Fruit fly (Drosophila melanogaster) whole organism, wandering third instar larva: ENCODE results near the gene CG15170.

Experiments used
- Abd-B ChIP-seq: fragments of >200 bp; optimal IDR thresholded peaks from 2 replicates; lab custom pipeline; 2017; ENCODE audit warnings: missing biosample characterization, missing genetic modification characterization
- CG32264 ChIP-seq: fragments of 200-800 bp; sonication (Bioruptor generic); optimal IDR thresholded peaks from 2 replicates; lab custom pipeline; 2016; ENCODE audit warnings: missing biosample characterization, missing genetic modification characterization
- CG9705 ChIP-seq: fragments of 200-800 bp; sonication (Bioruptor generic); optimal IDR thresholded peaks from 2 replicates; lab custom pipeline; 2018; ENCODE audit warnings: missing biosample characterization, mild to moderate bottlenecking, missing genetic modification characterization
- CrebA ChIP-seq: fragments of 200-800 bp; sonication (Bioruptor generic); optimal IDR thresholded peaks from 2 replicates; lab custom pipeline; 2016; ENCODE audit warnings: missing biosample characterization, mild to moderate bottlenecking, missing genetic modification characterization, borderline replicate concordance
- Dfd ChIP-seq: fragments of >200 bp; optimal IDR thresholded peaks from 2 replicates; lab custom pipeline; 2017; ENCODE audit warnings: missing biosample characterization, missing genetic modification characterization
- Dif ChIP-seq: fragments of 200-275, 200-300 bp; sonication (Bioruptor generic); optimal IDR thresholded peaks from 2 replicates; lab custom pipeline; 2018; ENCODE audit warnings: missing biosample characterization, missing genetic modification characterization; ENCODE audit not compliant: partially characterized antibody
- GATAd ChIP-seq: sonication (Bioruptor generic); optimal IDR thresholded peaks from 2 replicates; lab custom pipeline; 2016; ENCODE audit warnings: missing biosample characterization, missing genetic modification characterization
- HLH106 ChIP-seq: fragments of 200-800 bp; optimal IDR thresholded peaks from 3 replicates; lab custom pipeline; 2019; ENCODE audit warnings: missing biosample characterization, mild to moderate bottlenecking, missing genetic modification characterization, moderate library complexity
- Hnf4 ChIP-seq: fragments of 200-800 bp; sonication (Bioruptor generic); optimal IDR thresholded peaks from 2 replicates; lab custom pipeline; 2016; ENCODE audit warnings: missing biosample characterization, mild to moderate bottlenecking, missing genetic modification characterization
- Hr78 ChIP-seq: fragments of >200 bp; optimal IDR thresholded peaks from 2 replicates; lab custom pipeline; 2017; ENCODE audit warnings: missing biosample characterization, missing genetic modification characterization
- Hr83 ChIP-seq: fragments of 200-300 bp; sonication (Bioruptor generic); optimal IDR thresholded peaks from 2 replicates; lab custom pipeline; 2016; ENCODE audit warnings: missing biosample characterization, mild to moderate bottlenecking, missing genetic modification characterization, moderate library complexity; ENCODE audit not compliant: poor library complexity, severe bottlenecking
- Jra ChIP-seq: sonication (Bioruptor generic); optimal IDR thresholded peaks from 2 replicates; lab custom pipeline; 2016; ENCODE audit warnings: missing biosample characterization, missing genetic modification characterization
- Mio ChIP-seq: sonication (Bioruptor generic); optimal IDR thresholded peaks from 2 replicates; lab custom pipeline; 2016; ENCODE audit warnings: missing biosample characterization, missing genetic modification characterization
- Myc ChIP-seq: fragments of >200 bp; optimal IDR thresholded peaks from 2 replicates; lab custom pipeline; 2017
- N ChIP-seq: fragments of >200 bp; optimal IDR thresholded peaks from 2 replicates; lab custom pipeline; 2018; ENCODE audit warnings: missing biosample characterization, missing external identifiers, missing genetic modification characterization
- OdsH ChIP-seq: fragments of 200-800 bp; sonication (Bioruptor generic); optimal IDR thresholded peaks from 2 replicates; lab custom pipeline; 2016; ENCODE audit warnings: missing biosample characterization, mild to moderate bottlenecking, missing genetic modification characterization
- Rel ChIP-seq, 2 experiments: fragments of 200-800 bp; sonication (Bioruptor generic) in 1 of 2; optimal IDR thresholded peaks; 2 replicates in 1 of 2; 3 replicates in 1 of 2; lab custom pipeline; 2016 to 2019; ENCODE audit warnings: mild to moderate bottlenecking in 2 of 2, missing biosample characterization in 2 of 2, missing genetic modification characterization in 2 of 2, moderate library complexity in 1 of 2
- Sp1 ChIP-seq: fragments of 200-800 bp; sonication (Bioruptor generic); optimal IDR thresholded peaks from 3 replicates; lab custom pipeline; 2019; ENCODE audit warnings: missing biosample characterization, mild to moderate bottlenecking, missing genetic modification characterization, moderate library complexity
- Vsx2 ChIP-seq: fragments of 200-300, 225-300 bp; sonication (Bioruptor generic); optimal IDR thresholded peaks from 2 replicates; lab custom pipeline; 2018; ENCODE audit warnings: missing biosample characterization, missing genetic modification characterization; ENCODE audit not compliant: partially characterized antibody
- br ChIP-seq: fragments of 200-800 bp; sonication (Bioruptor generic); optimal IDR thresholded peaks from 2 replicates; lab custom pipeline; 2016; ENCODE audit warnings: missing biosample characterization, missing genetic modification characterization
- brk ChIP-seq: fragments of 200-800 bp; sonication (Bioruptor generic); optimal IDR thresholded peaks from 2 replicates; lab custom pipeline; 2016; ENCODE audit warnings: missing biosample characterization, mild to moderate bottlenecking, missing genetic modification characterization
- dl ChIP-seq, 2 experiments: fragments of 175-275, 200-275 bp in 1 of 2; fragments of 200-275 bp in 1 of 2; sonication (Bioruptor generic); optimal IDR thresholded peaks; lab custom pipeline; 2018; ENCODE audit warnings: mild to moderate bottlenecking in 2 of 2, missing biosample characterization in 2 of 2, missing genetic modification characterization in 2 of 2, moderate library complexity in 2 of 2; ENCODE audit not compliant: partially characterized antibody in 2 of 2, insufficient read depth in 1 of 2
- dmrt93B ChIP-seq: fragments of 200-800 bp; sonication (Bioruptor generic); optimal IDR thresholded peaks from 2 replicates; lab custom pipeline; 2018; ENCODE audit warnings: missing biosample characterization, mild to moderate bottlenecking, missing genetic modification characterization
- dsf ChIP-seq: sonication (Bioruptor generic); optimal IDR thresholded peaks from 2 replicates; lab custom pipeline; 2016; ENCODE audit warnings: missing biosample characterization, missing genetic modification characterization, borderline replicate concordance
- ey ChIP-seq: fragments of 200-800 bp; sonication (Bioruptor generic); optimal IDR thresholded peaks from 2 replicates; lab custom pipeline; 2016; ENCODE audit warnings: missing biosample characterization, missing genetic modification characterization
- foxo ChIP-seq, 2 experiments: fragments of 200-800 bp; sonication (Bioruptor generic); optimal IDR thresholded peaks; 2 replicates in 1 of 2; 3 replicates in 1 of 2; lab custom pipeline; 2016 to 2017; ENCODE audit warnings: missing biosample characterization in 2 of 2, missing genetic modification characterization in 2 of 2
- fru ChIP-seq: fragments of 200-800 bp; sonication (Bioruptor generic); optimal IDR thresholded peaks from 3 replicates; lab custom pipeline; 2016; ENCODE audit warnings: missing biosample characterization, mild to moderate bottlenecking, missing genetic modification characterization
- h ChIP-seq: fragments of 200-800 bp; sonication (Bioruptor generic); optimal IDR thresholded peaks from 3 replicates; lab custom pipeline; 2016; ENCODE audit warnings: missing biosample characterization, mild to moderate bottlenecking, missing genetic modification characterization
- jim ChIP-seq: fragments of 175-275, 200-325 bp; sonication (Bioruptor generic); optimal IDR thresholded peaks from 2 replicates; lab custom pipeline; 2016; ENCODE audit warnings: missing biosample characterization, mild to moderate bottlenecking, missing genetic modification characterization
- lola ChIP-seq: fragments of >200 bp; optimal IDR thresholded peaks from 2 replicates; lab custom pipeline; 2017; ENCODE audit warnings: missing biosample characterization, missing genetic modification characterization
- pan ChIP-seq: fragments of >200 bp; optimal IDR thresholded peaks from 2 replicates; lab custom pipeline; 2017
- psq ChIP-seq: fragments of 200-800 bp; sonication (Bioruptor generic); optimal IDR thresholded peaks from 3 replicates; lab custom pipeline; 2017; ENCODE audit warnings: missing biosample characterization, mild to moderate bottlenecking, missing genetic modification characterization, moderate library complexity
- rgr ChIP-seq: fragments of 200-800 bp; sonication (Bioruptor generic); optimal IDR thresholded peaks from 3 replicates; lab custom pipeline; 2016; ENCODE audit warnings: missing biosample characterization, mild to moderate bottlenecking, missing genetic modification characterization
- sage ChIP-seq: fragments of 200-800 bp; sonication (Bioruptor generic); optimal IDR thresholded peaks from 2 replicates; lab custom pipeline; 2016; ENCODE audit warnings: missing biosample characterization, mild to moderate bottlenecking, missing genetic modification characterization
- sv ChIP-seq: fragments of 200-800 bp; sonication (Bioruptor generic); optimal IDR thresholded peaks from 3 replicates; lab custom pipeline; 2016; ENCODE audit warnings: missing biosample characterization, missing genetic modification characterization
- tai ChIP-seq: sonication (Bioruptor generic); optimal IDR thresholded peaks from 2 replicates; lab custom pipeline; 2016; ENCODE audit warnings: missing biosample characterization, missing genetic modification characterization
- usp ChIP-seq: fragments of >200 bp; optimal IDR thresholded peaks from 2 replicates; lab custom pipeline; 2017; ENCODE audit warnings: missing biosample characterization, missing genetic modification characterization
- woc ChIP-seq: sonication (Bioruptor generic); optimal IDR thresholded peaks from 2 replicates; lab custom pipeline; 2016; ENCODE audit warnings: missing biosample characterization, mild to moderate bottlenecking, missing genetic modification characterization

CG15170 gene

dm6 chr2L:19014032-19014880 is 24.2 kb upstream of the CG15170 start:
- no peak for TF ChIP-seq Abd-B (GFP tag; lab: Kevin White, UChicago)
- TF ChIP-seq Mio (GFP tag; lab: Kevin White, UChicago): no peak
- no peak for TF ChIP-seq Rel (GFP tag; optimal IDR thresholded peaks at IDR 0.05; lab: Kevin White, UChicago)
- no peak for TF ChIP-seq Rel (tag; optimal IDR thresholded peaks at IDR 0.05; lab: Kevin White, UChicago)
- TF ChIP-seq Hr78: no peak
- TF ChIP-seq fru (GFP tag; lab: Kevin White, UChicago): peak; percentile 28
- no peak for TF ChIP-seq woc
- peak; percentile 67 for TF ChIP-seq Sp1 (GFP tag; lab: Kevin White, UChicago)
- no peak for TF ChIP-seq Hr83 (GFP tag; lab: Kevin White, UChicago)
- TF ChIP-seq HLH106: peak; percentile 61
- TF ChIP-seq CrebA (GFP tag; lab: Kevin White, UChicago): no peak
- no peak for TF ChIP-seq usp (GFP tag; lab: Kevin White, UChicago)
- no peak for TF ChIP-seq Dfd (GFP tag; lab: Kevin White, UChicago)
- no peak for TF ChIP-seq pan (lab: Kevin White, UChicago)
- no peak for TF ChIP-seq Dif (GFP tag; lab: Kevin White, UChicago)
- no peak for TF ChIP-seq brk (GFP tag; lab: Kevin White, UChicago)
- no peak for TF ChIP-seq Vsx2 (GFP tag; lab: Kevin White, UChicago)
- no peak for TF ChIP-seq sage (GFP tag; lab: Kevin White, UChicago)
- peak in 1 of 2 experiments; percentile 40 for TF ChIP-seq foxo (GFP tag; optimal IDR thresholded peaks at IDR 0.05; lab: Kevin White, UChicago)
- peak; percentile 35 for TF ChIP-seq h (GFP tag; lab: Kevin White, UChicago)
- TF ChIP-seq CG9705 (GFP tag; lab: Kevin White, UChicago): peak; percentile 2
- peak; percentile 14 for TF ChIP-seq rgr
- no peak for TF ChIP-seq Myc (lab: Kevin White, UChicago)
- TF ChIP-seq sv (GFP tag; lab: Kevin White, UChicago): peak; percentile 38
- no peak for TF ChIP-seq CG32264 (GFP tag; lab: Kevin White, UChicago)
- TF ChIP-seq lola (GFP tag; lab: Kevin White, UChicago): no peak
- peak; percentile 27 for TF ChIP-seq OdsH (GFP tag; lab: Kevin White, UChicago)
- no peak for TF ChIP-seq dsf (GFP tag; lab: Kevin White, UChicago)
- TF ChIP-seq jim (GFP tag; lab: Kevin White, UChicago): no peak
- no peak for TF ChIP-seq Jra (GFP tag; lab: Kevin White, UChicago)
- TF ChIP-seq dl (GFP tag; optimal IDR thresholded peaks at IDR 0.05; lab: Kevin White, UChicago; ENCODE audit: insufficient read depth in 1 of 2, partially characterized antibody in 2 of 2): no peak
- peak; percentile 3 for TF ChIP-seq br (GFP tag; lab: Kevin White, UChicago)
- TF ChIP-seq Hnf4 (GFP tag; lab: Kevin White, UChicago): no peak
- no peak for TF ChIP-seq ey (GFP tag; lab: Kevin White, UChicago)
- TF ChIP-seq tai (GFP tag; lab: Kevin White, UChicago): no peak
- TF ChIP-seq psq (GFP tag; lab: Kevin White, UChicago): peak; percentile 10
- TF ChIP-seq dmrt93B: peak; percentile 39
- TF ChIP-seq N (GFP tag; lab: Kevin White, UChicago): no peak
- no peak for TF ChIP-seq GATAd (GFP tag; lab: Kevin White, UChicago)

dm6 chr2L:19012776-19013328 is 22.8 kb upstream of the CG15170 start:
- TF ChIP-seq dsf (GFP tag; lab: Kevin White, UChicago): no peak
- no peak for TF ChIP-seq lola (GFP tag; lab: Kevin White, UChicago)
- no peak for TF ChIP-seq N (GFP tag; lab: Kevin White, UChicago)
- no peak for TF ChIP-seq dmrt93B
- TF ChIP-seq Hr83 (GFP tag; lab: Kevin White, UChicago): no peak
- no peak for TF ChIP-seq Hr78
- TF ChIP-seq Dfd (GFP tag; lab: Kevin White, UChicago): no peak
- no peak for TF ChIP-seq sv (GFP tag; lab: Kevin White, UChicago)
- TF ChIP-seq Myc (lab: Kevin White, UChicago): no peak
- no peak for TF ChIP-seq Jra (GFP tag; lab: Kevin White, UChicago)
- TF ChIP-seq jim (GFP tag; lab: Kevin White, UChicago): no peak
- no peak for TF ChIP-seq Vsx2 (GFP tag; lab: Kevin White, UChicago)
- TF ChIP-seq dl (GFP tag; optimal IDR thresholded peaks at IDR 0.05; lab: Kevin White, UChicago; ENCODE audit: insufficient read depth in 1 of 2, partially characterized antibody in 2 of 2): no peak
- TF ChIP-seq CrebA (GFP tag; lab: Kevin White, UChicago): no peak
- TF ChIP-seq rgr: no peak
- no peak for TF ChIP-seq fru (GFP tag; lab: Kevin White, UChicago)
- TF ChIP-seq, all 38 proteins: peak for 0
